Fruit fly (Drosophila melanogaster) whole organism, pupa: Measurements from ENCODE around the gene TrpA1.
A peak's percentile ranks its signal among the peaks of the same experiment; 100 is the strongest.

Experiments
- CG10348 ChIP-seq: fragments of 200-800 bp; sonication (Bioruptor generic); IDR thresholded peaks from 2 replicates; pipeline ENCODE4 v1.3.6; 2022; ENCODE audit warnings: missing biosample characterization, missing genetic modification characterization
- CG12605 ChIP-seq: fragments of 200-800 bp; sonication (Bioruptor generic); IDR thresholded peaks from 2 replicates; pipeline ENCODE4 v1.3.6; 2022; ENCODE audit warnings: missing biosample characterization, missing genetic modification characterization
- CG13204 ChIP-seq: fragments of 200-800 bp; sonication (Bioruptor generic); optimal IDR thresholded peaks from 2 replicates; lab custom pipeline; 2018; ENCODE audit warnings: missing biosample characterization, mild to moderate bottlenecking, missing genetic modification characterization, moderate library complexity
- CG14655 ChIP-seq: fragments of 200-800 bp; sonication (Bioruptor generic); optimal IDR thresholded peaks from 3 replicates; lab custom pipeline; 2017; ENCODE audit warnings: mild to moderate bottlenecking, missing biosample characterization, missing genetic modification reagents, missing genetic modification characterization
- CG15710 ChIP-seq: fragments of 200-800 bp; sonication (Bioruptor generic); optimal IDR thresholded peaks from 2 replicates; lab custom pipeline; 2018; ENCODE audit warnings: missing biosample characterization, mild to moderate bottlenecking, missing genetic modification characterization, moderate library complexity
- CG17806 ChIP-seq: fragments of 200-800 bp; sonication (Bioruptor generic); optimal IDR thresholded peaks from 2 replicates; lab custom pipeline; 2018; ENCODE audit warnings: missing biosample characterization, mild to moderate bottlenecking, missing genetic modification characterization, moderate library complexity
- CG32121 ChIP-seq: fragments of 200-800 bp; sonication (Bioruptor generic); IDR thresholded peaks from 2 replicates; pipeline ENCODE4 v1.3.6; 2022; ENCODE audit warnings: missing biosample characterization, missing genetic modification characterization
- CG34367 ChIP-seq: fragments of 200-800 bp; sonication (Bioruptor generic); optimal IDR thresholded peaks from 2 replicates; lab custom pipeline; 2018; ENCODE audit warnings: missing biosample characterization, mild to moderate bottlenecking, missing genetic modification characterization
- CG4496 ChIP-seq: fragments of 200-800 bp; sonication (Bioruptor generic); IDR thresholded peaks from 3 replicates; pipeline ENCODE4 v1.3.6; 2022; ENCODE audit warnings: missing biosample characterization, missing genetic modification characterization
- CG8159 ChIP-seq: fragments of 200-800 bp; sonication (Bioruptor generic); optimal IDR thresholded peaks from 3 replicates; lab custom pipeline; 2018; ENCODE audit warnings: missing biosample characterization, mild to moderate bottlenecking, missing genetic modification characterization, moderate library complexity
- CG8301 ChIP-seq: fragments of 200-800 bp; sonication (Bioruptor generic); optimal IDR thresholded peaks from 2 replicates; lab custom pipeline; 2018; ENCODE audit warnings: missing biosample characterization, mild to moderate bottlenecking, missing genetic modification characterization
- CG9948 ChIP-seq: fragments of 200-800 bp; sonication (Bioruptor generic); optimal IDR thresholded peaks from 2 replicates; lab custom pipeline; 2018; ENCODE audit warnings: missing biosample characterization, mild to moderate bottlenecking, missing genetic modification characterization, moderate library complexity
- D1 ChIP-seq: fragments of 200-800 bp; sonication (Bioruptor generic); optimal IDR thresholded peaks from 2 replicates; lab custom pipeline; 2018; ENCODE audit warnings: missing biosample characterization, mild to moderate bottlenecking, missing genetic modification characterization, moderate library complexity
- EcR ChIP-seq: fragments of 200-800 bp; sonication (Bioruptor generic); optimal IDR thresholded peaks from 3 replicates; lab custom pipeline; 2019; ENCODE audit warnings: missing biosample characterization, missing genetic modification characterization, mild to moderate bottlenecking, moderate library complexity, missing genetic modification reagents
- Ets98B ChIP-seq: fragments of 200-800 bp; sonication (Bioruptor generic); IDR thresholded peaks from 2 replicates; pipeline ENCODE4 v1.3.6; 2022; ENCODE audit warnings: missing biosample characterization, missing genetic modification characterization
- Pif1A ChIP-seq: fragments of 200-800 bp; sonication (Bioruptor generic); optimal IDR thresholded peaks from 3 replicates; lab custom pipeline; 2016; ENCODE audit warnings: missing biosample characterization, missing genetic modification characterization
- Pif1B ChIP-seq: fragments of 200-800 bp; sonication (Bioruptor generic); optimal IDR thresholded peaks from 3 replicates; lab custom pipeline; 2016; ENCODE audit warnings: missing biosample characterization, missing genetic modification characterization
- Snoo ChIP-seq: fragments of 200-800 bp; sonication (Bioruptor generic); optimal IDR thresholded peaks from 3 replicates; lab custom pipeline; 2017; ENCODE audit warnings: missing biosample characterization, mild to moderate bottlenecking, missing genetic modification characterization, inconsistent platforms
- fd96Ca ChIP-seq: fragments of 200-800 bp; sonication (Bioruptor generic); IDR thresholded peaks from 3 replicates; pipeline ENCODE4 v1.3.6; 2022; ENCODE audit warnings: missing biosample characterization, missing genetic modification characterization
- gl ChIP-seq: fragments of 200-800 bp; sonication (Bioruptor generic); optimal IDR thresholded peaks from 2 replicates; lab custom pipeline; 2018; ENCODE audit warnings: missing biosample characterization, mild to moderate bottlenecking, missing genetic modification characterization
- rn ChIP-seq: fragments of 200-800 bp; sonication (Bioruptor generic); IDR thresholded peaks from 2 replicates; pipeline ENCODE4 v1.3.6; 2022; ENCODE audit warnings: missing biosample characterization, missing genetic modification characterization

TrpA1 gene

DNA sequence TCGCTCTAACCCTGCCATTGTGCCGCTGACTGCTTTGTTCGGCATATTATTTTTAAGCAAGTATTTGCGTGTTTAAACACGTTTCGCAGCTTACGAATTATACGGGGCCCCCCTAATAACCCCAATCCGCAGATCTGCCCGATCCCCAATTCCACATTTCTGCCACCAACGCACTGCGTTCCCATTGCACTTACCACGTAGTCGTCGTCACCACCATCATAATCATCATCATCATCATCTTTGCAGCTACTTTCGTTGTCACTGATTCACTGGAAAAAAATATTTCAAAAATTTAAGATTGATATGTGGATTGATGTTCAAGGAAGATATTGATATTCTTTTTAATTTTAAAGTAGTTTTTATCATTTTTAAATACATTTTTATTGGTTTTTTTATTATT lies 25.5 kb downstream of the TrpA1 start:
- TF ChIP-seq CG32121 (GFP tag; lab: Robert Waterston, UW): 0 out of 2 replicates have a peak, but pooled peaks have one; percentile 9
- TF ChIP-seq CG17806 (tag; lab: Kevin White, UChicago): no peak

DNA sequence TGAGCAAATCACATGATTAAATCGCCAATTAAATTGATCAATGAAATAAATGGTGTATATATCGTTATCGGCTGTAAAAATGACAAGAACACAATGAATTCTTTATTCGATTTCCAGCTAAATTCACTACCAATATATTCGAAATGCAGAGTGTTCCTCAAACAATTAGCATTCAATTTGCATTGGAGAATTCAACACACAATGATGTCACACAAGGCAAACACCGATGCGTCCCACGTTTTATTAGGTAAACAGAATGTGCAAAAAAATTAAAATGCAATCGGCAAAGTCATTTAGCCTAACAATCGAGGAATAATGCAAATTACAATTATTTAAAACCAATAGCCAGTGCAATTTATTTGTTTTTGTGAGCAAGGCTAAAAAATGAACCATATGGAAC lies 26.6 kb downstream of the TrpA1 start:
- TF ChIP-seq CG17806 (tag; lab: Kevin White, UChicago): no peak
- no peak for TF ChIP-seq CG9948
- no peak for TF ChIP-seq Snoo (tag; lab: Kevin White, UChicago)
- TF ChIP-seq CG15710 (tag; lab: Kevin White, UChicago): no peak
- TF ChIP-seq EcR: no peak
- no peak for TF ChIP-seq Pif1A (GFP tag; lab: Kevin White, UChicago)
- TF ChIP-seq gl (tag; lab: Kevin White, UChicago): no peak
- no peak for TF ChIP-seq fd96Ca
- TF ChIP-seq CG13204 (GFP tag; lab: Kevin White, UChicago): no peak
- no peak for TF ChIP-seq CG32121 (GFP tag; lab: Robert Waterston, UW)
- TF ChIP-seq CG10348 (GFP tag; lab: Robert Waterston, UW): no peak
- TF ChIP-seq rn: no peak
- TF ChIP-seq Ets98B (GFP tag; lab: Robert Waterston, UW): no peak
- no peak for TF ChIP-seq CG4496
- no peak for TF ChIP-seq CG34367 (tag; lab: Kevin White, UChicago)
- no peak for TF ChIP-seq D1 (tag; lab: Kevin White, UChicago)
- TF ChIP-seq CG8159 (tag; lab: Kevin White, UChicago): no peak
- TF ChIP-seq CG8301: no peak
- TF ChIP-seq CG12605 (GFP tag; lab: Robert Waterston, UW): no peak

DNA sequence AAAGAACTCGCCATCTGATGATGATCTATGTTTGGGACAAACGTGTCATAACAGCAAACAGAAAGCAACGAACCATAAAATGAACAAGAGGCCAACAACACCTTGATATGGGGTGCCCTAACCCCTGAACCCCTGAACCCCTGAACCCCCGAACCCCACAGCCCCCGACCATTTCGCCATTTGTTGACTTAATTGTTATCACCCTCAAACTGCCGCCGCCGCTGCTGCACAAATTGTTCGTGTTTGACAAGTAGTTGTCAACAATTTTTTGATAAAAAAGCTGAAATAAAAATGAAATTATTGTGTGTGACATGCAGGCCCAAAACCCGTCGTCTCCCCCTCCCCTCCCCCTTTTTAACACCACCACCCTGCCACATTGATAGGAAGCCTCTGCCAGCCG lies 31.9 kb downstream of the TrpA1 start:
- TF ChIP-seq Snoo (tag; lab: Kevin White, UChicago) (no peak), Ets98B (GFP tag; lab: Robert Waterston, UW) (no peak), CG32121 (GFP tag; lab: Robert Waterston, UW) (no peak), fd96Ca (no peak)

DNA sequence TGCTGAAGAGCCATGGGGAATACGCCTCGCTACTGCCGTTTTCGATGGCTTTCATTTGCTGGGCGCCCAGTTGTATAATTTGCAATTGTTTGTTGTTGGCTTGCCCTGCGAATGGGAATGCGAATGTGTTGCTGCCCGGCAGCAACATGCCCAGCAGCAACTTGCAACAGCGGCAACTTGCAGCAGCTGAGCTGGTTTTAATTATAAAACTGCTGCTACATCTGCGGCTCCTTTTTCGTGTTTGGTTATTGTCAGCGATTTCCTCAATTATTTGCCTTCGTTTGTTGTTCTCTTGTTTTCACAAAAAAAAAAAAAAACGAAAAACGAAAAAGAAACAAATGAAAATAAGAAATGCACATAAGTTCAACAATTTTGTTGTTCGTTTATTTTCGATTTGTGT lies 34.0 kb downstream of the TrpA1 start:
- TF ChIP-seq Pif1B: no peak
- TF ChIP-seq CG17806 (tag; lab: Kevin White, UChicago): no peak
- no peak for TF ChIP-seq CG8301
- TF ChIP-seq Pif1A (GFP tag; lab: Kevin White, UChicago): no peak
- no peak for TF ChIP-seq CG34367 (tag; lab: Kevin White, UChicago)
- TF ChIP-seq CG9948: no peak
- TF ChIP-seq Snoo (tag; lab: Kevin White, UChicago): no peak
- TF ChIP-seq D1 (tag; lab: Kevin White, UChicago): no peak
- TF ChIP-seq rn: no peak
- no peak for TF ChIP-seq CG10348 (GFP tag; lab: Robert Waterston, UW)
- no peak for TF ChIP-seq CG15710 (tag; lab: Kevin White, UChicago)
- TF ChIP-seq CG4496: no peak
- no peak for TF ChIP-seq CG13204 (GFP tag; lab: Kevin White, UChicago)

DNA sequence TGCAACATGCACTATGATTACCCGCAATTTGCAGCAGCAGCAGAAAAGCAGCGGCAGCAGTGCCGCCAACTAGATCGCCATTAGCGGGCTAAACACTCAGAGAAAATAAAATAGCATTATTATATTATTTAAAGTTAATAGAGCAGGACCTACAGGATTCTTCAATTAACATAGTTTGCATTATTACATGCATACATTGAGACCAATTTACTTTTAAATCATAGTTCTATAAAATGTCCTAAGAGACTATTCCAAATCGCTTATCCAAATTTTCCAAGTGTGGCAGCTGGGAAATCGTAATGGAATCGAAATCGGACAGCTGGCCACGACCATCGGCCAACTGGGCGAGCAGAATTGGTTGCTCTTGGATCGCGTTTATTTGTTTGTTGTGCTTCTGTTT lies 34.5 kb downstream of the TrpA1 start:
- TF ChIP-seq CG32121 (GFP tag; lab: Robert Waterston, UW) (peak; percentile 94), D1 (tag; lab: Kevin White, UChicago) (peak; percentile 25), CG14655 (GFP tag; lab: Kevin White, UChicago) (peak; percentile 91), CG4496 (peak; percentile 93), CG9948 (peak; percentile 78), CG13204 (GFP tag; lab: Kevin White, UChicago) (no peak), Pif1B (peak; percentile 69), Ets98B (GFP tag; lab: Robert Waterston, UW) (peak; percentile 92), CG8159 (tag; lab: Kevin White, UChicago) (peak; percentile 77), CG12605 (GFP tag; lab: Robert Waterston, UW) (peak; percentile 86), EcR (no peak), CG10348 (GFP tag; lab: Robert Waterston, UW) (no peak), CG8301 (peak; percentile 86), gl (tag; lab: Kevin White, UChicago) (peak; percentile 15), CG15710 (tag; lab: Kevin White, UChicago) (peak; percentile 56), Pif1A (GFP tag; lab: Kevin White, UChicago) (peak; percentile 77), Snoo (tag; lab: Kevin White, UChicago) (peak; percentile 28), CG34367 (tag; lab: Kevin White, UChicago) (peak; percentile 54), rn (peak; percentile 76), fd96Ca (peak; percentile 87; the same call in 2 of the 3 replicates), CG17806 (tag; lab: Kevin White, UChicago) (peak; percentile 81)
- TF ChIP-seq, all 21 proteins: peak for 18

DNA sequence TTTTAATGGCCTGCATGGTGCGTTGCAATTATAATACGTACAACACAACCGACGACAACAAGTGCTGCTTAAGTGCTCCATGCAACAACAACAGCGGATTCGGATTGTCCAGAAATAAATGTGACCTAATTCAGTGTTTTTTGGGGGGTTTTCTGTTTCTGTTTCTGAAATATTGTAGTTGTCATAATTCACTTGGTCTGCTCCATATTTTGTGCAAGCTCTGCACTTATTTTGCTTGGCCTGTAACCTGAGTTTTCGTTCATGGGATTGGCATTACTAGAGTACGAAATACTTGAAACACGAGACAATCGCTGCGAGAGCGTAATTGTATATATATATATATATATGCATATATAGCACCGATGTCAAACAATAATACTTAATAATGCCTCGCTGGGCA lies 35.7 kb downstream of the TrpA1 start:
- TF ChIP-seq CG15710 (tag; lab: Kevin White, UChicago) (no peak), CG32121 (GFP tag; lab: Robert Waterston, UW) (no peak), CG13204 (GFP tag; lab: Kevin White, UChicago) (no peak), CG12605 (GFP tag; lab: Robert Waterston, UW) (no peak), rn (no peak), CG8301 (no peak), gl (tag; lab: Kevin White, UChicago) (no peak)

DNA sequence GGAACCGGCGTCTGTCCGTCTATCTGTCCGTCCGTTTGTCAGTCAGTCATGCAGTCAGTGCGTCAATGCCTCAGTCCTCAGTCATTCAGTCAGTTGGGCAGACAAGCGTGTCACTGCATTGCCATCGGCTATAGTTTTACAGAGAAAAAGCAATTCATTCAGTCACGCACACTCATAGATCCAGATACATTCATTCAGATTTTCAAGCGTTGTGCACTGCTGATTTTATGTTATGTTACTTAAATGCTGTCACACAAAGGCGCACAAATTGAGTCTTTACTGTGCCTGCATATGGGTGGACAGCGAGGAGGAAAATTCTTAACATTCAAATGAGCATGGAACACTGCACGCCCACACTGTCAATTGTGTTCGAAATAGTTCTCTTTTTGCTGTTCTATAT lies 39.8 kb downstream of the TrpA1 start:
- TF ChIP-seq CG12605 (GFP tag; lab: Robert Waterston, UW) (no peak), Ets98B (GFP tag; lab: Robert Waterston, UW) (peak; percentile 51; the same call in 1 of the 2 replicates), CG4496 (peak; percentile 38; the same call in 1 of the 3 replicates), CG32121 (GFP tag; lab: Robert Waterston, UW) (0 out of 2 replicates have a peak, but pooled peaks have one; percentile 43)
